Fruit fly (Drosophila melanogaster): ENCODE results near the gene CG43924.
"Not testable (repeated sequence)": the region's sequence is repeated elsewhere in the genome, so short reads cannot be mapped to it uniquely, and the experiment has no call there.

Gene CG43924

DNA sequence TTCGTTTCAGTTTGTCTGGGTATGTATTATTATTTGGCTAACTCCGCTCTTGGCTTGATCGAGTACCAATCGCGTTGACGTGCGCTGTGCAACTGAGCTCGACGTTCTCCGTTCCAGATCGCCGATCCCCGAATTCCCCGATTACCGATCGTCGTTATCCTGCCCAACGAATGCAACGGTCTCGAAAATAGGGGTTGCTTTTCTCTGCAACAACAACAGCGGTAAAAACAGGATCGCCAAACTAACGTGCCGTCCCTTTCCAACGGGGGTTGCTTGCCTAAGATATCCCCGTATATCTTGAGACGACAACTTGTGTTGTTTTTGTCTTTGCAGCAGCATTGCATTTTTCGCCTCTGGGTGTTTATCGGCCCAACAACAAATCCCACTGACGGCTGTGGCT, 20.8 kb upstream of the CG43924 start (continued):
- no peak for TF ChIP-seq ranshi (GFP tag; IDR thresholded peaks at IDR 0.05)
- TF ChIP-seq unc-4 (GFP tag; IDR thresholded peaks at IDR 0.05; ENCODE audit: partially characterized antibody), result no peak
- TF ChIP-seq btn (GFP tag; optimal IDR thresholded peaks at IDR 0.05), result no peak
- TF ChIP-seq CG10209 (GFP tag; optimal IDR thresholded peaks at IDR 0.05), result no peak
- peak; percentile 10 for TF ChIP-seq CG7271 (tag; optimal IDR thresholded peaks at IDR 0.05)
- TF ChIP-seq CG32767 (GFP tag; IDR thresholded peaks at IDR 0.05), result no peak
- TF ChIP-seq CG33557 (GFP tag; optimal IDR thresholded peaks at IDR 0.05), result no peak
- no peak for TF ChIP-seq z (GFP tag; IDR thresholded peaks at IDR 0.05)
- TF ChIP-seq Mes4 (GFP tag; optimal IDR thresholded peaks at IDR 0.05), result no peak
- TF ChIP-seq CG1024 (GFP tag; IDR thresholded peaks at IDR 0.05), result no peak
- peak; percentile 41 for TF ChIP-seq CG1832 (GFP tag; optimal IDR thresholded peaks at IDR 0.05)
- TF ChIP-seq gfzf (GFP tag; optimal IDR thresholded peaks at IDR 0.05), result no peak
- no peak for TF ChIP-seq CG10979 (tag; optimal IDR thresholded peaks at IDR 0.05)
- no peak for TF ChIP-seq sisA (GFP tag; IDR thresholded peaks at IDR 0.05)
- no peak for TF ChIP-seq CG10565 (GFP tag; optimal IDR thresholded peaks at IDR 0.05)
- TF ChIP-seq az2 (GFP tag; optimal IDR thresholded peaks at IDR 0.05), result no peak
- no peak for TF ChIP-seq ATbp (GFP tag; optimal IDR thresholded peaks at IDR 0.05)

DNA sequence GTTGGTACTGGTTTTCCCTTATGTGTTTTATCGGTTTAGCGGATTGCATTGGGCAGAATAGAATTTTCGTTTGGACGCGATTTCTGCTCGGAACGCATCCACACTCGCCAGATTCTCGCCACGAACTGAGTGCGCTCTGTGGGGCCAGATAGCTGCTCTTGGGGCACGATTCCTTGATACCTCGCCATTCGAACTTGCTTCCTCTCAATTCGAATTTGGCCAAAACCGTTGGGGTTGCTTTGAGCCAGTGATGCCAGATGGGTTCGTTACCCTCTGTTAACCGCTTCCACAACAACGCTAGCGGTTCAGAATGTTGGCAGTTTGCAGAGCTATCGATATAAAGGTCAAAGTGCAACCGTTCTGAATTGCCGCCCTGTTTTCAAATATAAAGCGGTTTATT, 7.3 kb upstream of the CG43924 start, which contains the start of gene stol:
Gene stol, minus strand, starts transcription at position 101 of the 400 bp plus-strand sequence.
- not testable (repeated sequence) for TF ChIP-seq Rx (GFP tag; IDR thresholded peaks at IDR 0.05); nom (GFP tag; optimal IDR thresholded peaks at IDR 0.05); CG8281 (tag; optimal IDR thresholded peaks at IDR 0.05)

DNA sequence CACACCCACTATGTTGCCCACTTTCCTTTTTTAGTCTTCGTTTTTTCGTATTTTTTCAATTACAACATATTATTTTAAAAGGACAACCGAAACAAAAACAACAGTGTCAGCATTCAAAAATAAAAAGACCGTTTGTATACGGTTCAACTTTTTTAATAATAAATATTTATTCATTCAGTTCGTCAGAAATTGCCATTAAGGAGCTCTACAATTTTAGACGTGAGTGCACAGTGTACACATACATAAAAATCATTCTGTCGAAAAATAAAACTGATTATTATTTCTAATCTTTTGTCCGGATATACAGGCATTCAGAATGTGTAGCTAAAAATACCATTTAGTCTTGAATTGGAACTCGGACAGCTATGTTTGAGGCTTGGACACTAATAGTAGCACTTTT, 6.0 kb downstream of the CG43924 start, which contains the start of gene CG31827:
Gene CG31827, plus strand, starts transcription at position 301 of the 400 bp plus-strand sequence.
- TF ChIP-seq CG7357 (GFP tag; IDR thresholded peaks at IDR 0.05); CG12104 (GFP tag; optimal IDR thresholded peaks at IDR 0.05); CG18764 (GFP tag; optimal IDR thresholded peaks at IDR 0.05): not testable (repeated sequence)

DNA sequence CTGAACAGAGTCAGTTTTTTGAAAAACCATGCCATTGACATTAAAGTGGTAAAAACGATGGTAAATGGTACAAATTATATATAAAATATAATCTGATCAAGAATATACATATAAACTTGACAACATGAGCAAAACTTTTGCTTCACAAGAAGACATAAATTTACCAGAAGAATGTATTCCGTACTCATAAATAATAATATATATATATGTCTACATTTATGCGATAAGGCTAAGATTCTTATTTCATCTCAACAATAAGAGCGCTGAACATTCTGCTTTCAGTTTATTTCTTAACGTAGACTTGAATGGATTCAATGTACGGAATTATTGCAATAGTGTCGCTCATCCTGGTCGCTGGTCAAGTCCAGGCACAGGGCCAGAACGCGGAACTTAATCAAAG, 15.2 kb downstream of the CG43924 start, which contains the start of gene CG31780:
Gene CG31780, plus strand, starts transcription at position 301 of the 400 bp plus-strand sequence.
- TF ChIP-seq tup (GFP tag; optimal IDR thresholded peaks at IDR 0.05); her (GFP tag; optimal IDR thresholded peaks at IDR 0.05); CkIIα-i1 (GFP tag; IDR thresholded peaks at IDR 0.05): not testable (repeated sequence)

DNA sequence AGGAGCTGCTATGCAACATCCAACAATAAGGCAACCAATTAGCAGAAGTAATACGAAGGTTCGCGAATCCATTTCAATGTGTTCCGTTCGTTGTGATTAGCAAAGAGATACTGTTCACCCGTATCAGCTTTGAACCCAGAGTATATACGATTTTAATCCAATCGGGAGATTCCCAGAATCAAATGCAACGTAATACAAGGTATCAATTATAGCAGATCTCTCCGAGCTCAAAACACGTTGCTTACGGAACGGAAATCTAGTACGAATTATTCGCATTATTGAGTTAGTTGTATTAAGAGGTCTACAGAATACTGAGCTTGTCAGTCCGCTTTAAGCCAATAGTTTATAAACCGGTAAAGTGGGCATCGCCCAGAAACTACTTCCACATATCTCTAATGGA, 16.5 kb downstream of the CG43924 start, which contains the start of gene CG44140:
Gene CG44140, minus strand, starts transcription at position 101 of the 400 bp plus-strand sequence.
- not testable (repeated sequence) for TF ChIP-seq stwl (tag; optimal IDR thresholded peaks at IDR 0.05); Doc3 (GFP tag; IDR thresholded peaks at IDR 0.05; ENCODE audit: partially characterized antibody); HLH4C (GFP tag; IDR thresholded peaks at IDR 0.05; ENCODE audit: partially characterized antibody)

DNA sequence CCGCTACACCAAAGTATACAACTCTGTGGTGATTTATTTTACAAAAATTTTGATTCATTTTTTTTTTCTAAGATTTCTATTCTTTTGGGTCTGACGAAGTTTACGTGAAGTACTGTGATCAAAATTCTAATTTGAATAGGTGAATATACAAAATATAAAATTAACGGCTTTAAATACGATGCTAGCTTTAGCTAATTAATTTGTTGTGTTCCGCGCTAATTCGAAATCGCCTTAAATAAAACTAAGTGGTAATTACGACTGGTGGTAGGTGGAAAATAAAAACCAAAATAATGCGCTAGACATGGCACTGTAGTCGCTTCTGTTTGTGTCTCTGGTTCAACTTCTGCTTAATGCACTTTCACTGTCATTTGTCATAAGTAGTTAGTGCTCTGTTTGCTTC, 34.9 kb downstream of the CG43924 start, which contains the start of gene CG43923:
Gene CG43923, minus strand, starts transcription at position 101 of the 400 bp plus-strand sequence.
- TF ChIP-seq CG2712 (tag; optimal IDR thresholded peaks at IDR 0.05); CG11398 (GFP tag; optimal IDR thresholded peaks at IDR 0.05); dmrt11E (tag; optimal IDR thresholded peaks at IDR 0.05): not testable (repeated sequence)

Measured in whole organism, embryonic.